Fruit fly (Drosophila melanogaster) whole organism, embryonic: Measurements from ENCODE around the gene Dsp1.

Source experiments
- Aef1 ChIP-seq: fragments of 200-800 bp; sonication (Bioruptor generic); IDR thresholded peaks from 3 replicates; pipeline ENCODE4 v1.3.6; 2022; ENCODE audit warnings: missing biosample characterization, missing genetic modification characterization
- Atf6 ChIP-seq: fragments of 200-800 bp; sonication (Bioruptor generic); IDR thresholded peaks from 2 replicates; pipeline ENCODE4 v1.3.6; 2022; ENCODE audit warnings: missing biosample characterization, missing genetic modification characterization
- BEAF-32 ChIP-seq: fragments of 200-800 bp; sonication (Bioruptor generic); optimal IDR thresholded peaks from 3 replicates; lab custom pipeline; 2017; ENCODE audit warnings: missing biosample characterization, missing genetic modification characterization, mild to moderate bottlenecking, moderate library complexity, missing genetic modification reagents
- BtbVII ChIP-seq: fragments of 200-800 bp; sonication (Bioruptor generic); optimal IDR thresholded peaks from 3 replicates; lab custom pipeline; 2017; ENCODE audit warnings: missing biosample characterization, mild to moderate bottlenecking, missing genetic modification characterization
- CG1024 ChIP-seq: fragments of 200-800 bp; sonication (Bioruptor generic); IDR thresholded peaks from 2 replicates; pipeline ENCODE4 v1.3.6; 2022; ENCODE audit warnings: missing biosample characterization, missing genetic modification characterization
- CG10565 ChIP-seq: fragments of 200-800 bp; sonication (Bioruptor generic); optimal IDR thresholded peaks from 3 replicates; lab custom pipeline; 2016; ENCODE audit warnings: missing biosample characterization, mild to moderate bottlenecking, missing genetic modification characterization
- CG11456 ChIP-seq: fragments of 200-800 bp; sonication (Bioruptor generic); IDR thresholded peaks from 3 replicates; pipeline ENCODE4 v1.3.6; 2022; ENCODE audit warnings: missing biosample characterization, missing genetic modification characterization
- CG12104 ChIP-seq: fragments of 200-800 bp; sonication (Bioruptor generic); optimal IDR thresholded peaks from 3 replicates; lab custom pipeline; 2016; ENCODE audit warnings: missing biosample characterization, missing genetic modification characterization
- CG12391 ChIP-seq: fragments of 200-800 bp; sonication (Bioruptor generic); optimal IDR thresholded peaks from 3 replicates; lab custom pipeline; 2018; ENCODE audit warnings: missing biosample characterization, mild to moderate bottlenecking, missing genetic modification characterization, moderate library complexity
- CG14965 ChIP-seq: fragments of 200-800 bp; sonication (Bioruptor generic); optimal IDR thresholded peaks from 2 replicates; lab custom pipeline; 2016; ENCODE audit warnings: missing biosample characterization, missing genetic modification characterization, borderline replicate concordance
- CG16779 ChIP-seq: fragments of 200-800 bp; sonication (Bioruptor generic); IDR thresholded peaks from 2 replicates; pipeline ENCODE4 v1.3.6; 2022; ENCODE audit warnings: missing biosample characterization, missing genetic modification characterization
- CG17361 ChIP-seq: fragments of 200-800 bp; sonication (Bioruptor generic); IDR thresholded peaks from 3 replicates; pipeline ENCODE4 v1.3.6; 2022; ENCODE audit warnings: missing biosample characterization, missing genetic modification characterization
- CG18262 ChIP-seq: fragments of 200-800 bp; optimal IDR thresholded peaks from 3 replicates; lab custom pipeline; 2019; ENCODE audit warnings: missing biosample characterization, mild to moderate bottlenecking, missing genetic modification characterization, moderate library complexity
- CG2889 ChIP-seq: fragments of 200-800 bp; sonication (Bioruptor generic); IDR thresholded peaks from 3 replicates; pipeline ENCODE4 v1.3.6; 2022; ENCODE audit warnings: missing biosample characterization, missing genetic modification characterization
- CG31441 ChIP-seq: fragments of 200-800 bp; sonication (Bioruptor generic); IDR thresholded peaks from 2 replicates; pipeline ENCODE4 v1.3.6; 2022; ENCODE audit warnings: missing biosample characterization, missing genetic modification characterization
- CG34376 ChIP-seq: fragments of 200-800 bp; sonication (Bioruptor generic); optimal IDR thresholded peaks from 2 replicates; lab custom pipeline; 2018; ENCODE audit warnings: missing biosample characterization, mild to moderate bottlenecking, missing genetic modification characterization
- CG3726 ChIP-seq: fragments of 200-800 bp; sonication (Bioruptor generic); IDR thresholded peaks from 3 replicates; pipeline ENCODE4, ENCODE4 v1.3.6; 2022; ENCODE audit warnings: missing biosample characterization, missing genetic modification characterization
- CG6272 ChIP-seq: fragments of 200-800 bp; sonication (Bioruptor generic); IDR thresholded peaks from 2 replicates; pipeline ENCODE4 v1.3.6; 2022; ENCODE audit warnings: missing biosample characterization, missing genetic modification characterization
- CG6683 ChIP-seq: fragments of 200-800 bp; sonication (Bioruptor generic); optimal IDR thresholded peaks from 2 replicates; lab custom pipeline; 2017; ENCODE audit warnings: missing biosample characterization, mild to moderate bottlenecking, missing genetic modification characterization, missing genetic modification reagents
- CG7786 ChIP-seq: fragments of 200-800 bp; sonication (Bioruptor generic); optimal IDR thresholded peaks from 2 replicates; lab custom pipeline; 2016; ENCODE audit warnings: missing biosample characterization, missing genetic modification characterization
- CG8089 ChIP-seq: fragments of 200-800 bp; sonication (Bioruptor generic); optimal IDR thresholded peaks from 3 replicates; lab custom pipeline; 2016; ENCODE audit warnings: missing biosample characterization, missing genetic modification characterization
- CG8478 ChIP-seq: fragments of >200 bp; optimal IDR thresholded peaks from 2 replicates; lab custom pipeline; 2018
- CTCF ChIP-seq: fragments of 200-800 bp; sonication (Bioruptor generic); optimal IDR thresholded peaks from 2 replicates; lab custom pipeline; 2017; ENCODE audit warnings: missing biosample characterization, mild to moderate bottlenecking, missing genetic modification characterization, moderate library complexity
- Camta ChIP-seq: fragments of 200-800 bp; sonication (Bioruptor generic); optimal IDR thresholded peaks from 2 replicates; lab custom pipeline; 2016; ENCODE audit warnings: missing biosample characterization, missing genetic modification characterization
- Gug ChIP-seq: fragments of 200-800 bp; sonication (Bioruptor generic); IDR thresholded peaks from 4 replicates; pipeline ENCODE4 v1.3.6; 2022; ENCODE audit warnings: missing biosample characterization, missing genetic modification characterization
- Hand ChIP-seq: fragments of 200-800 bp; sonication (Bioruptor generic); optimal IDR thresholded peaks from 2 replicates; lab custom pipeline; 2017; ENCODE audit warnings: mild to moderate bottlenecking, missing biosample characterization, missing genetic modification reagents, missing genetic modification characterization
- Hr78 ChIP-seq, 2 experiments: fragments of 200-800 bp in 1 of 2; fragments of >200 bp in 1 of 2; sonication (Bioruptor generic) in 1 of 2; optimal IDR thresholded peaks; 2 replicates each; lab custom pipeline; 2017 to 2019; ENCODE audit warnings: missing biosample characterization in 2 of 2, missing genetic modification characterization in 2 of 2, mild to moderate bottlenecking in 1 of 2, moderate library complexity in 1 of 2
- Kr ChIP-seq: fragments of 200-800 bp; sonication (Bioruptor generic); optimal IDR thresholded peaks from 2 replicates; lab custom pipeline; 2017; ENCODE audit warnings: missing biosample characterization, mild to moderate bottlenecking, missing genetic modification characterization
- Oaz ChIP-seq: fragments of 200-800 bp; sonication (Bioruptor generic); IDR thresholded peaks from 2 replicates; pipeline ENCODE4 v1.3.6; 2022; ENCODE audit warnings: missing biosample characterization, missing genetic modification characterization
- Opbp ChIP-seq: fragments of 200-800 bp; sonication (Bioruptor generic); IDR thresholded peaks from 3 replicates; pipeline ENCODE4 v1.3.6; 2022; ENCODE audit warnings: missing biosample characterization, missing genetic modification characterization; ENCODE audit not compliant: partially characterized antibody
- Side ChIP-seq: fragments of 200-800 bp; sonication (Bioruptor generic); optimal IDR thresholded peaks from 2 replicates; lab custom pipeline; 2016; ENCODE audit warnings: missing biosample characterization, missing genetic modification characterization
- YL-1 ChIP-seq: fragments of 200-800 bp; sonication (Bioruptor generic); optimal IDR thresholded peaks from 3 replicates; lab custom pipeline; 2017; ENCODE audit warnings: missing biosample characterization, mild to moderate bottlenecking, missing genetic modification characterization
- bab2 ChIP-seq: fragments of 200-800 bp; sonication (Bioruptor generic); optimal IDR thresholded peaks from 2 replicates; lab custom pipeline; 2016; ENCODE audit warnings: missing biosample characterization, missing genetic modification characterization
- caup ChIP-seq: fragments of 200-800 bp; sonication (Bioruptor generic); optimal IDR thresholded peaks from 3 replicates; lab custom pipeline; 2017; ENCODE audit warnings: missing biosample characterization, mild to moderate bottlenecking, missing genetic modification characterization, moderate library complexity; ENCODE audit not compliant: severe bottlenecking
- ems ChIP-seq: fragments of 200-800 bp; sonication (Bioruptor generic); optimal IDR thresholded peaks from 3 replicates; lab custom pipeline; 2016; ENCODE audit warnings: missing biosample characterization, missing genetic modification characterization
- ewg ChIP-seq: fragments of 200-800 bp; sonication (Bioruptor generic); optimal IDR thresholded peaks from 3 replicates; lab custom pipeline; 2017; ENCODE audit warnings: mild to moderate bottlenecking, missing biosample characterization, missing genetic modification reagents, missing genetic modification characterization
- eyg ChIP-seq: fragments of 200-800 bp; sonication (Bioruptor generic); optimal IDR thresholded peaks from 3 replicates; lab custom pipeline; 2016; ENCODE audit warnings: missing biosample characterization, missing genetic modification characterization
- lilli ChIP-seq: fragments of 200-800 bp; sonication (Bioruptor generic); optimal IDR thresholded peaks from 3 replicates; lab custom pipeline; 2016; ENCODE audit warnings: missing biosample characterization, missing genetic modification characterization
- lmd ChIP-seq: fragments of 200-800 bp; sonication (Bioruptor generic); IDR thresholded peaks from 2 replicates; pipeline ENCODE4 v1.3.6; 2022; ENCODE audit warnings: missing biosample characterization, missing genetic modification characterization
- lola ChIP-seq, 3 experiments: fragments of >200 bp in 2 of 3; fragments of 200-800 bp in 1 of 3; sonication (Bioruptor generic) in 1 of 3; optimal IDR thresholded peaks; 2 replicates each; lab custom pipeline; 2017 to 2019; ENCODE audit warnings: missing biosample characterization in 3 of 3, missing genetic modification characterization in 3 of 3, mild to moderate bottlenecking in 1 of 3, moderate library complexity in 1 of 3
- nerfin-2 ChIP-seq: fragments of 200-800 bp; sonication (Bioruptor generic); IDR thresholded peaks from 2 replicates; pipeline ENCODE4 v1.3.6; 2022; ENCODE audit warnings: missing biosample characterization, missing genetic modification characterization; ENCODE audit not compliant: partially characterized antibody
- oc ChIP-seq: fragments of 200-800 bp; sonication (Bioruptor generic); optimal IDR thresholded peaks from 2 replicates; lab custom pipeline; 2018; ENCODE audit warnings: missing biosample characterization, mild to moderate bottlenecking, missing genetic modification characterization, moderate library complexity
- onecut ChIP-seq: fragments of 200-800 bp; sonication (Bioruptor generic); IDR thresholded peaks from 2 replicates; pipeline ENCODE4 v1.3.6; 2022; ENCODE audit warnings: missing biosample characterization, missing genetic modification characterization
- pho ChIP-seq: fragments of 200-800 bp; sonication (Bioruptor generic); optimal IDR thresholded peaks from 2 replicates; lab custom pipeline; 2016; ENCODE audit warnings: missing biosample characterization, missing genetic modification characterization
- pzg ChIP-seq: fragments of 200-800 bp; sonication (Bioruptor generic); optimal IDR thresholded peaks from 3 replicates; lab custom pipeline; 2018; ENCODE audit warnings: missing biosample characterization, mild to moderate bottlenecking, missing genetic modification characterization, moderate library complexity
- row ChIP-seq: fragments of 200-800 bp; sonication (Bioruptor generic); IDR thresholded peaks from 3 replicates; pipeline ENCODE4 v1.3.6; 2022; ENCODE audit warnings: missing biosample characterization, missing genetic modification characterization
- scrt ChIP-seq: fragments of 200-800 bp; sonication (Bioruptor generic); optimal IDR thresholded peaks from 2 replicates; lab custom pipeline; 2018; ENCODE audit warnings: missing biosample characterization, mild to moderate bottlenecking, missing genetic modification characterization, moderate library complexity
- sd ChIP-seq: fragments of 200-800 bp; sonication (Bioruptor generic); optimal IDR thresholded peaks from 3 replicates; lab custom pipeline; 2018; ENCODE audit warnings: missing biosample characterization, mild to moderate bottlenecking, missing genetic modification characterization, moderate library complexity
- shn ChIP-seq: fragments of 200-800 bp; sonication (Bioruptor generic); optimal IDR thresholded peaks from 3 replicates; lab custom pipeline; 2016; ENCODE audit warnings: missing biosample characterization, missing genetic modification characterization
- twi ChIP-seq: fragments of 200-800 bp; optimal IDR thresholded peaks from 2 replicates; lab custom pipeline; 2019; ENCODE audit warnings: missing biosample characterization, mild to moderate bottlenecking, missing genetic modification characterization, moderate library complexity
- z ChIP-seq: fragments of 200-800 bp; sonication (Bioruptor generic); IDR thresholded peaks from 3 replicates; pipeline ENCODE4 v1.3.6; 2022; ENCODE audit warnings: missing biosample characterization, missing genetic modification characterization
- zfh2 ChIP-seq: fragments of 200-800 bp; sonication (Bioruptor generic); optimal IDR thresholded peaks from 2 replicates; lab custom pipeline; 2016; ENCODE audit warnings: missing biosample characterization, missing genetic modification characterization

Gene Dsp1

DNA sequence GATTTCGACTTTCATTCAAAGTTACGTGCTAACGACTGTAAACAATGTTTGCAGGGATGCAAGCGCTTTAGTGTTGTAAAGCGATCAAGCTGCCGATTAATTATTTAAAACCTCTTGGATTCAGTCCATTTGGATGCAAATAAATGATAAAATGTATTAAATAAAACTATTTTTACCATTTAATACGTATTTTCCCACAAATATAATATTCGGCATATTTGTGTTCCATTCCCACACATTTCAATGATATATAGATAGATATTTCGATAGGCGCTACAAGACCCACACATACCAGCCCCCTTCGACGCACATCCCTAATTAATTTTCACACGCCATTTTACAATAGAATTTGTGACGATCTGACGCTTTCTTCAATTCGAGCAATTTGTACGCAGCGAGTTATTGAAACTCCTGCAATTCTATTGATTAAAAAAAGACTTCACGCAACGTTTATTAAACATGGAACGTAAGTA lies 44.9 kb upstream of the Dsp1 start, which contains the start of the genes CG32576 and caz (continued):
- no peak for TF ChIP-seq CG8478 (lab: Kevin White, UChicago)
- peak; percentile 84 for TF ChIP-seq YL-1 (GFP tag; lab: Kevin White, UChicago)
- no peak for TF ChIP-seq lmd
- TF ChIP-seq bab2 (GFP tag; lab: Kevin White, UChicago): no peak
- peak; percentile 61 for TF ChIP-seq CG12391
- TF ChIP-seq CG14965 (GFP tag; lab: Kevin White, UChicago): no peak
- no peak for TF ChIP-seq CG10565
- peak; percentile 76 for TF ChIP-seq row (GFP tag; lab: Robert Waterston, UW)
- TF ChIP-seq sd (tag; lab: Kevin White, UChicago): peak; percentile 81
- TF ChIP-seq z: no peak
- no peak for TF ChIP-seq scrt (GFP tag; lab: Kevin White, UChicago)
- TF ChIP-seq lola (GFP tag; optimal IDR thresholded peaks at IDR 0.05; lab: Kevin White, UChicago): peak in 1 of 3 experiments; percentile 1
- TF ChIP-seq CG11456 (GFP tag; lab: Robert Waterston, UW): no peak
- TF ChIP-seq zfh2 (GFP tag; lab: Kevin White, UChicago): peak; percentile 12
- TF ChIP-seq Gug (GFP tag; lab: Robert Waterston, UW): no peak
- TF ChIP-seq caup (GFP tag; lab: Kevin White, UChicago): peak; percentile 37
- TF ChIP-seq oc (tag; lab: Kevin White, UChicago): no peak
- TF ChIP-seq Hr78 (GFP tag; optimal IDR thresholded peaks at IDR 0.05; lab: Kevin White, UChicago): no peak
- peak; percentile 67 for TF ChIP-seq pzg (GFP tag; lab: Kevin White, UChicago)
- TF ChIP-seq eyg (GFP tag; lab: Kevin White, UChicago): no peak
- TF ChIP-seq CG12104 (GFP tag; lab: Kevin White, UChicago): peak; percentile 24
- no peak for TF ChIP-seq CG3726 (GFP tag; lab: Robert Waterston, UW)
- no peak for TF ChIP-seq CG6272 (GFP tag; lab: Robert Waterston, UW)
- TF ChIP-seq CG34376: peak; percentile 16
- no peak for TF ChIP-seq Opbp (GFP tag; lab: Robert Waterston, UW)
- no peak for TF ChIP-seq BtbVII (GFP tag; lab: Kevin White, UChicago)
- peak; percentile 30 for TF ChIP-seq pho (GFP tag; lab: Kevin White, UChicago)
- TF ChIP-seq onecut: no peak
- no peak for TF ChIP-seq Side (GFP tag; lab: Kevin White, UChicago)
- no peak for TF ChIP-seq CG7786 (GFP tag; lab: Kevin White, UChicago)
- no peak for TF ChIP-seq Camta (GFP tag; lab: Kevin White, UChicago)
- TF ChIP-seq CG17361 (GFP tag; lab: Robert Waterston, UW): peak; percentile 70; the same call in 2 of the 3 replicates
- TF ChIP-seq CG2889 (GFP tag; lab: Robert Waterston, UW): no peak
- TF ChIP-seq CG6683 (GFP tag; lab: Kevin White, UChicago): no peak
- no peak for TF ChIP-seq ewg (GFP tag; lab: Kevin White, UChicago)
- TF ChIP-seq CG1024 (GFP tag; lab: Robert Waterston, UW): no peak
- peak; percentile 80 for TF ChIP-seq BEAF-32
- TF ChIP-seq Aef1 (GFP tag; lab: Robert Waterston, UW): no peak
- TF ChIP-seq ems: no peak
- no peak; the same call in none of the 2 replicates for TF ChIP-seq CG31441 (GFP tag; lab: Robert Waterston, UW)
- no peak for TF ChIP-seq shn (GFP tag; lab: Kevin White, UChicago)
- TF ChIP-seq Kr (GFP tag; lab: Kevin White, UChicago): no peak
- no peak for TF ChIP-seq Oaz (GFP tag; lab: Robert Waterston, UW)
- peak; percentile 26 for TF ChIP-seq CG18262 (tag; lab: Kevin White, UChicago)
- TF ChIP-seq CTCF (GFP tag; lab: Kevin White, UChicago): peak; percentile 47
- TF ChIP-seq nerfin-2 (GFP tag; lab: Robert Waterston, UW): no peak
- peak; percentile 40 for TF ChIP-seq lilli (GFP tag; lab: Kevin White, UChicago)
- no peak for TF ChIP-seq Atf6
- peak; percentile 22 for TF ChIP-seq twi
- no peak for TF ChIP-seq CG8089 (GFP tag; lab: Kevin White, UChicago)
- TF ChIP-seq CG16779 (GFP tag; lab: Robert Waterston, UW): no peak
- TF ChIP-seq Hand: no peak
